Worm (Caenorhabditis elegans) whole organism, L4 larva: ENCODE measurements around the gene plp-1.

Source experiments
- T20F7.1 ChIP-seq: fragments of 200-800 bp; sonication (Bioruptor generic); optimal IDR thresholded peaks from 2 replicates; lab custom pipeline; 2018; ENCODE audit warnings: mild to moderate bottlenecking, missing genetic modification characterization, missing compliant biosample characterization
- Y75B8A.6 ChIP-seq: fragments of 200-800 bp; sonication (Bioruptor generic); IDR thresholded peaks from 2 replicates; pipeline ENCODE4 v1.3.6; 2022; ENCODE audit warnings: missing genetic modification reagents, missing genetic modification characterization, missing compliant biosample characterization
- ceh-82 ChIP-seq: sonication (generic microtip); optimal IDR thresholded peaks from 2 replicates; lab custom pipeline; 2017; ENCODE audit warnings: missing biosample characterization, missing genetic modification characterization
- fkh-10 ChIP-seq: fragments of 150-350 bp; optimal IDR thresholded peaks from 2 replicates; lab custom pipeline; 2014; ENCODE audit warnings: missing biosample characterization, missing genetic modification reagents, missing genetic modification characterization
- fos-1 ChIP-seq: fragments of 150-350 bp; optimal IDR thresholded peaks from 2 replicates; lab custom pipeline; 2014; ENCODE audit warnings: missing biosample characterization, missing genetic modification characterization
- lin-39 ChIP-seq: fragments of 150-350 bp; optimal IDR thresholded peaks from 2 replicates; lab custom pipeline; 2014; ENCODE audit warnings: missing biosample characterization, missing genetic modification reagents, missing genetic modification characterization
- mdl-1 ChIP-seq, 2 experiments: fragments of 150-350 bp in 1 of 2; sonication (generic microtip) in 1 of 2; optimal IDR thresholded peaks; 2 replicates each; lab custom pipeline; 2014 to 2017; ENCODE audit warnings: missing biosample characterization in 2 of 2, missing genetic modification characterization in 2 of 2
- nhr-77 ChIP-seq: fragments of 150-350 bp; optimal IDR thresholded peaks from 2 replicates; lab custom pipeline; 2014; ENCODE audit warnings: missing biosample characterization, missing genetic modification characterization
- snpc-4 ChIP-seq: fragments of 150-350 bp; optimal IDR thresholded peaks from 2 replicates; lab custom pipeline; 2014; ENCODE audit warnings: missing biosample characterization, missing genetic modification characterization
- zag-1 ChIP-seq: fragments of 150-350 bp; optimal IDR thresholded peaks from 2 replicates; lab custom pipeline; 2014; ENCODE audit warnings: missing biosample characterization, missing genetic modification characterization

DNA sequence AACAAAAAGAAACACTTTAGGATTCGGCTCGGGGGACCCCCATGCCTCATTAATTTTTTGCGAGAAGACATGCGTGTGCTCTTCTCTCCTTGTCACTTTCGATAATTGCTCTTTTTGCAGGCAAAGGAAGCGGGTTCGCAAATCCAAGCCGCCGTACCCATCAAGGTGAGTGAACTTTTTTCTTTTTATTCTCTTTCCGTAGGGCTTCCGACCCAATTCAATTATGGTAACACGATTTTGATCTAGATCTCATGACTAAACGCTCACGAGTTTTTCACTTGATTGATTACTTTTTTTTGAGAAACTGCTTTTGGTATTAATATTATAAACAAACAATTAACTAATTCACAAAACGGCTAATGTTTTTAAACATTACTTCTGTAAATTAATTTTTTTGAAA lies 20.6 kb upstream of the plp-1 start:
- TF ChIP-seq fos-1 (tag; lab: Kevin White, UChicago) (no peak), mdl-1 (tag; optimal IDR thresholded peaks at IDR 0.05; lab: Kevin White, UChicago) (no peak), ceh-82 (tag; lab: Kevin White, UChicago) (no peak), zag-1 (tag; lab: Kevin White, UChicago) (no peak), lin-39 (no peak), nhr-77 (tag; lab: Kevin White, UChicago) (no peak), snpc-4 (tag; lab: Kevin White, UChicago) (no peak), fkh-10 (peak; percentile 27), Y75B8A.6 (GFP tag; lab: Robert Waterston, UW) (no peak), T20F7.1 (no peak)
